Worm (Caenorhabditis elegans): Measurements from ENCODE around the gene R12B2.3.

ce11 chrIII:5812672-5813071 is 7.3 kb downstream of the R12B2.3 start:
- TF ChIP-seq dao-5 (tag; optimal IDR thresholded peaks at IDR 0.05) (no peak), him-1 (tag; optimal IDR thresholded peaks at IDR 0.05) (no peak)

Data from whole organism, L4/young adult.